Worm (Caenorhabditis elegans) whole organism, dauer: ENCODE results near the gene R02F2.5.

ENCODE experiments used
- unc-62 ChIP-seq: sonication (generic microtip); optimal IDR thresholded peaks from 2 replicates; lab custom pipeline; 2017; ENCODE audit warnings: missing biosample characterization, missing genetic modification reagents, missing genetic modification characterization

R02F2.5 gene

DNA sequence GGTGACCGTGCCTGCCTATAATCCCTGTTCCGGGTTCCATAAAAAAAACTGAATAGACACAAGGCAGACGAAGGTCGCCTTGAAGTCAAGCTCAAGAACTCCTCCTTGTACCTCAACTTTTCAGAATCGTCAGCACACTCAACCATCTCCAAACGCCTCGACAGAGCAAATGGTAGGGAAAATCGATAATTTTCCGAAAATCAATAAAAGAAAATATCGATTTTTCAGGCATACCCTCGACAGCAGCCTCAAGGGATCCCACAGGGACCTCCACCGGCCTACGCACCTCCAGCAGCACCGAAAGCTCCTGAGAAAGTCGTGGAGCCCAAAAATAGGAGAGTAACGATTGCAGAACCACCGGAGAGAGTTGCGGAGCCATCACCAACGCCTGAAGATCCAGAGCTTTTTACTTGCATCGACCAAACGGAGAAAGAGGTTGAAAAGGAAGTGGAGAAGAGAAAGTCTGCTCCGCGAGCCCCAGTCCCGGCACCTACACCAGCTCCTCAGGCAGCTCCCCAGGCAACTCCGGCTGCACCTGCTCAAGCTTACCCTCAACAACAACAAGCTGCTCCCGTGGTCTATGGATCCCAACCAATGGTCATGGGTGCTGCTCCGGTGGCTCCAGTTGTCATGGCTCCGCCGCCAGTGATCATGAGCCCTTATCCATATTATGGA lies 512 bp downstream of the R02F2.5 start:
- no peak for TF ChIP-seq unc-62 (GFP tag; lab: Kevin White, UChicago)

DNA sequence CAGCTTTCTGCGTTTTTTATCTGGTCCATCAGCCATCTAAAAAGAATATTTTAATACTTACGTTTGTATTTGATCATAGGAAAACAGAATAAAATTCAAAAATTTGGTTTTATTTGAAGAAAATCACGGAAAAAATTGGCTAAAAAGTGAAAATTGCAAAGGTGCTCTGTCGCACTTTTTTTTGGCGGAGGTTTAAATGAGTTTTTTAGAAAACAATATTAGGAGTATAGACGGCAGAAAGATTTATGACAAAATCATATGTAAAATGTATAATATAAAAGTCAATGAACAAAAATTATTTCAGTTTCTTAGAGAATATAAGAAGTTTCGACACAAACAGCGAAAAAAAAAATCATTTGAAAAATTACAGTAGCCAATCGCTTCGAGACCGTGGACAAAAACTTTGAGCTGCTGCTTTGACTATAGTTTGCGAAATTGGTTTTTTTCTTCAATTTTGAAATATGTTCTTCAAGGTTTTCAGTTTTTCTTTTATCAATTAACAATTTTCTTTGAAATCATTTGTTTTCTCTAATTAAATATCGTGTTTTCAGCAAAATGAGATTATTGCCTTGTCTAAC lies 4.7 kb downstream of the R02F2.5 start, which contains the start of the genes R02F2.7 and R02F2.4:
Gene R02F2.7, minus strand, starts transcription at position 36 of the 578 bp plus-strand sequence.
Gene R02F2.4, plus strand, starts transcription at position 552 of the 578 bp plus-strand sequence.
- no peak for TF ChIP-seq unc-62 (GFP tag; lab: Kevin White, UChicago)

DNA sequence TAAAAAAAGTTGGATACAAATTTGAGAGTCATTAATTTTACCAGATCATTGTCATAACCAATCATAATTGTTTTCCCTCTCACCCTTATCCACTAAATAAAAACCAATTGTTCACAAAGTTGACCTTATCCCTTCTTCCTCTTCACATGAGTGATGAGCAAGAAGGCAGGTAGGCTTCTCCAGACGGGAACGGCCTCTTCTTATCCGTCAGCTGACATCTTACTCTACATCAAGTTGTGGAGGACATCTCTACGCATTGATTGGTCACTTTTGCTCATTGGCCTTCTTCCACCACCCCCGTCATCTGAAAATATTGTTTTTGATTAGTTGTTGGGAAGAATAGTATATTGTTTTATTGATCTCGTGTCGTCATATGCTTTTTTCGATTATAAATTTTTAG lies 7.2 kb downstream of the R02F2.5 start:
- no peak for TF ChIP-seq unc-62 (GFP tag; lab: Kevin White, UChicago)

DNA sequence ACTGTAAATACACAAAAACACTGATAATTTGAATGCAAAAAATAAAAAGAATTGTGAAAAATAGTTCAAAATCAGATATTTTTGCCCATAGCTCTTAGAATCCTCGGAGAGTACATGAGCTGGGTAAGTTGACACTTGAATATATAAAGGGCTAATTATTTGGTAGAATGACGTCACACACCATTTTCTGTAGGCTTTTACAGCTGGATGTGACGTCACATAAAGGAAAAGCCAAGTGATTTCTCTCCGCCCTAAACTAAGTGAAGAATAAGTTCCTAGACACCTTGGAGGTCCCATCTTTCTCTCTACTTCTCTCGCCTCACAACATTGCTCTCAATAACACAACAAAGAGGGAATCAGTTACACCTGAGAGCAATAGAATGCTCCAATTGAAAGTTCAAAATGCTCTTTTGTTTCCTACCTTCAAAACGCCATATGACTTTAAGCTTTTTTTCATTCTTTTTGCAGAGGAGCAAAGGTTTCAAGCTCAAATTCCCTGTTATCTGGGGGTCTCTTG lies 8.0 kb downstream of the R02F2.5 start, which contains the start of gene osg-1:
Gene osg-1, plus strand, starts transcription at position 467 of the 517 bp plus-strand sequence.
- no peak for TF ChIP-seq unc-62 (GFP tag; lab: Kevin White, UChicago)

DNA sequence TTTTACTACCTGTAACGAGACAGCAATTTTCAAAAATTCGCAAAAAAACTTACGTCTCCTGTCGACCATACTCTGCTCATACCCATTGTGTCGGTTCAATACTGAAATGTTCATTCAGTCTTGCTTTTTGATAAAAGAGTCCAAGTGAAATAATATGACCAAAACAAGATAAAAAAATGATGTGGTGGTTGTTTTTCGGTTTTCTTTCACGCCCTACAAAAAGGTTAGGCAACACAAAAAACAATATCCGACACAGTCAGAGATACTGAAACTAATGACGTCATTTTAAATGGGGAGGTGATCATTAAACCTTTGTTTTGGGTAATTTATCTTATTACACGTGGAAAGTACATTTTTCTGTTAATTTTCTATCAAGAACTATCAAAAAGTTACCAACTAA lies 16.1 kb downstream of the R02F2.5 start, which contains the start of gene R02F2.8:
Gene R02F2.8, minus strand, starts transcription at position 101 of the 400 bp plus-strand sequence.
- TF ChIP-seq unc-62 (GFP tag; lab: Kevin White, UChicago): no peak

DNA sequence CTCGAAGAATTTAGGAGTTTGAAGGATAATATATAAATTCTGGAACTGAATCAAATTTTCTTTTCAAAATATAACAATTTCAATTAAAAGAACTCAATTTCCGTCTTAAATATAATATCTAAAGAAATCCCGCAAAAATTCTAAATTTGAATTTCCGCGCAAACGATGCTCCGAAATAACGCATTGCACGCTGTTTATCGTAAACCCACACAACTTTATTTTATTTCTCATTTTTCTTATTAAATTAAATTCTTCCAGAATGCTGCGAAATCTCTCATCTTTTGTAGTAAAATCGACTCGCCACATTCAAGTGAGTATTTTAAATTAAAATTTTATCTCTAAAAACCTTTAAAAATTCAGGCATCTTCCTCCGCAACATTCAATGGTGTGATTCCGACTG lies 19.9 kb downstream of the R02F2.5 start, which contains the start of gene R02F2.9:
Gene R02F2.9, plus strand, starts transcription at position 218 of the 400 bp plus-strand sequence.
- no peak for TF ChIP-seq unc-62 (GFP tag; lab: Kevin White, UChicago)

DNA sequence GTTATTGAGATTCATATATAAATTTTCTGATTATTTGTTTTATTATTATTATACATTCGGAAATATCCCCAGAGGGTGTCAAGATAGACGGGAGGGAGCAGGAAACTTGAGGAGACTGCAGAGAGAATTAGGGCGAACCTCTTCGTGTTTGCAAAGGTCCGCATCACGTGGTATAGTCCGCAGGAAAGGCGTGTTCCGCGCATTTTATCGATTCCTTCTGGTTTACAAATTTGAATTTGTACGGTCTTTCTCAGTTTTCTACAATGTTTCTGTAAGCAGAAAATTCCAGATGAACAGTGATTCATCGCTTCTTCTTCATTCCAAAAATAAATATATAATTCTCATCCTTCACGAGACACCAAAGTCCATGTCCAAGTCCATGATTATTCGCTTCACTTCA lies 20.8 kb downstream of the R02F2.5 start:
- TF ChIP-seq unc-62 (GFP tag; lab: Kevin White, UChicago): no peak

DNA sequence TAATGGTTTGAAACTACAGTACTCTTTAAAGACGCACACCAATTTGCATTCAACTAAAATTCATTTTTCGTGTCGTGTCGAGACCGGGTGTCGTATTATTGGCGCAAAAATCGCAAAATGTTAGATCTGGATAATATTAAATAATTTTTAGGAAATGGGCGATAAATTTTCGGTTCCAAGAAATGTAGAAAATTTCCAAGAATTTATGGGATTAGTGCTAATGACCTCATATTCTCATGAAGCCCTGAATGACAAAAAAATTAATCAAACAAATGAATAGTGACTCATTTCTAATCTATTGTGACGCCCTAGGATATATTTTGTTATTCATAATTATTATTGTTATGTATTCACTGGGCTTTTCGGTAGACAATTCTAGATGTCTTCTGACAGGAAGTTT lies 21.6 kb downstream of the R02F2.5 start:
- no peak for TF ChIP-seq unc-62 (GFP tag; lab: Kevin White, UChicago)

DNA sequence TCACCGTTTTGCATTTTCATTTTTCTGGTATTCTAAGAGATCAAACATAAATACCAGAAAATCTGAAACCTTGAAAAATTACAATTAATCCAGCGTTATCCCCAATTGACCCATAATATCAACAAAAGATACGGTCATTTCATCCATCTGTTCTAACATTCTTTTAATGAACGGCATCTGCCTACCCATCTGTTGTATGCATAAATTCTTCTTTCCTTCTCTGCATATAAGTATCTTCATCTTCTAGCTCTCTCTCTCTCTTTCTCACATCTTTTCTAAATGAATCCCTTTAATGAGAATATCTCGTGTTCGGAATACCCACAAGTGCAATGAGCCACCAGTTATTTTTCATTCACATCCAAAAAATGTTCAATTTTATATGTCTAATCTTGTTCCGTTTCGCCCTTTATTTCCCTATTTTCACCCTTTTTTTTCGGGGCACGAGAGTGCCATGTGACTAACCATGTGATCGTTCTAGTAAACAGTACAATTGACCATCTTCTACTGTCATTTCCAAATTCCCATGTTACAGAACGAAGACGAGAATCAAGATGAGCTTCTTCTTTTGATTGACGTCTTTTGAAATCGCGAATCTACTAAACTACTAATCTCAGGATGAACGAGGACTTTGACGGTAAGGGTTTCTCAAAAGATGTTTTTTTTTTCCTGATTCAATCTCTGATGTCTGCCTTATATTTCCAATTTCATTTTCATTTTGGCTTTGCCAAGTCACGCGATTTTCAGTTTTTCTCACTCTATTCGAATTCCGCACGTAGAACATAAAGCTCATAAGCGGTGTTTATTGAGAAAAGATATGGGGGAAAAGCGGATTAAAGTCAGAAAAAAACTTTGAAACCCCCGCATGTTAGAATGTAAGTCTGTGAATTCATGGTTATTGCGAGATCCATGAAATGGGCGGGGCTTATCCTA lies 22.5 kb downstream of the R02F2.5 start, which contains the start of gene R02F2.1:
Gene R02F2.1, plus strand, starts transcription at position 528 of the 930 bp plus-strand sequence.
- no peak for TF ChIP-seq unc-62 (GFP tag; lab: Kevin White, UChicago)

DNA sequence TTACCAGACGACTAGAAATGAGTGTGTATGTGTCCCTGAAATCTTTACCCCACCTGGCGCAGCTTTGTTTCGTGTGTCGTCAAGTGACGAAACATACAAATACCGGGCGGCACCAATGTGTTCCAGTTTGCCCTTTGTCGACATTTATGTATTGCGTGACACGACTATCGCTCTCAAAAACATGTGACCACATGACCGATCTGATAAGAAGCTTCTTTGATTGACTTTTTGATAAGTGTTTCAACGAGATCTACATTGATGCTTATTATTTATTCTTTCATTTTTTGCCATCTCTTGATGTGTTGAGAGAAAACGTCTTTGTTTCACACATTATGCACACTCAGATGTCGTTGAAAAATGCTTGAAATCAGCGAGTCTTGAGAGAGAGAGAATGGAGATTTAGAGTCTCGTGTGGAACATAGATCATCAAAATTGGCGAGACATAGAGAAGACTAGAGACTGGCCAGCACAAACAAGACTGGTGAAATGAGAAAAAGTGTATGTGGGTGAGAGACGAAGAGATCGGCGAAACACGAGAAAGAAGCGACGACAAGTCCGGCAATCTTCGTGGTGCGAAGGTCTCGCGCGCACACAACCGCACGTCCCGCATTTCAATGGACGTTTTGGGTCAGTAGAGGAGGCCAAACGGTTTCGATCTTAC lies 23.9 kb downstream of the R02F2.5 start:
- TF ChIP-seq unc-62 (GFP tag; lab: Kevin White, UChicago): no peak

DNA sequence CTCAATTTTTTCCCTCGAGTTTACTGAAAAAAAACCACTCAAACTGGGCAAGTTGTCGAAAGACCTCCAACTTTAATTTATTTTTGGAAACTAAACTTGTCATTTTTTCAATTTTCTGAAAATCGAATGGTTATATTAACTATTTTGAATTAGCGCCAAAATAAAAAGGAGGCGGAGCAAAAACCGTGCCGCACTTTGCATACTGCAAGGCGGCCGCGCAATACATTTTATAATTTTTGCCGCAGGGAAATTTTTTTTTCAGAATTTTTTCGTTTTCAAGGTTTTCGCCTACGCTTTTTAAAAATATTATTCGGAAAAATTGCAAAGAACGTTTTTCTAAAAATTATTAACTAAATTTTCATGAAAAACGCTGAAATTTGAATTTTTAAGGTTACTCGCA lies 24.6 kb downstream of the R02F2.5 start:
- TF ChIP-seq unc-62 (GFP tag; lab: Kevin White, UChicago): no peak

DNA sequence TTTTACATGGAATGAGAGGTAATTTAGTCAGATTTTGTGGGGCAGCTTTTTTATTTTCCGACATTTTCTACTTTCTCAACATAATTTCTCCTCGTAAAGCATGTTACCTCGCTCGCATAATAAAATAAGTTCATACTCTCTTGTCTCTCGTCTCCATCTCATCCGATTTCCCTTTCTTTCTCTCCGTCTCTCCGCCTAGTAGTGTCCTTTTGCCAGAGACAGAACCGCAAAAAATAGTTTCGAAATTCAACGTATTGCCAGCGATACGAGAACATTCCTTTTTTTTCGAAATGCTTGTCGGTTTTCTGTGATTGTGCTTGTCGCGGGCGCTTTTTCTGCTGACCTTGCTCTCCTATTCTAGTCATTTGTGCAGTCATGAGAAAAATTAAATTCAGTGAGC lies 25.0 kb downstream of the R02F2.5 start:
- TF ChIP-seq unc-62 (GFP tag; lab: Kevin White, UChicago): no peak

DNA sequence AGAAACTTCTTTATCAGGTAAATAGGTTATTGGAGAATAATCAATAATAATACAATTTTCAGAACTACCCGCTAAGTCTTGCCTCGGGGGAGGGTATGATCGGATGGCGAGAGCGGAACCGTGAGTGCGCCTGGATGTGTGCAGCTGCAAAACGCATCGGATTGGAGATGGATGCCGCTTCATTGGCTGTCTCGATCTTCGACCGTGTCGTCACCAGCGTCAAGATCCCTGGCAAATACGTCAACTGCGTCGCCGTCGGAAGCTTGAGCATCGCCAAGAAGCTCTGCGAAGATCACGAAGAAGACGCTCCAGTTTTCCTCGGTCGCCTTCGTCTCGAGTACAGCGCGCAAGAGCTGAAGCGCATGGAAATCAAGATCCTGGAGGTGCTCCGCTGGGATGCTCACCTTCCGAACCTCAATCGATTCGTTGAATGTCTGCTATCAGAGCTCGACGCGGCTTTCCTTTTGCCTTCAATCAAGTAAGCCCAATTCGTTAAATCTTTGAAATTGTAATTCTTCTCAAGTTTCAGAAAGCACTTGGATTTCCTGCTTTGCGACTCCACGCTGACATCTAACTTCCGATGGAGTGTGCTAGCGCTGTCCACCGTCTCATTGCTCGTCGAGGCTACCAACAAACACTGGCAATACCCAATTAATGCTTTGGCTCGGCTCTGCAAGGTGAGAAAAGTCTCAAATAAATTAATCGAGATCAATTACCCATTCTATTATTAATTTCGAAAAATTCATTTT lies 25.8 kb downstream of the R02F2.5 start:
- no peak for TF ChIP-seq unc-62 (GFP tag; lab: Kevin White, UChicago)

DNA sequence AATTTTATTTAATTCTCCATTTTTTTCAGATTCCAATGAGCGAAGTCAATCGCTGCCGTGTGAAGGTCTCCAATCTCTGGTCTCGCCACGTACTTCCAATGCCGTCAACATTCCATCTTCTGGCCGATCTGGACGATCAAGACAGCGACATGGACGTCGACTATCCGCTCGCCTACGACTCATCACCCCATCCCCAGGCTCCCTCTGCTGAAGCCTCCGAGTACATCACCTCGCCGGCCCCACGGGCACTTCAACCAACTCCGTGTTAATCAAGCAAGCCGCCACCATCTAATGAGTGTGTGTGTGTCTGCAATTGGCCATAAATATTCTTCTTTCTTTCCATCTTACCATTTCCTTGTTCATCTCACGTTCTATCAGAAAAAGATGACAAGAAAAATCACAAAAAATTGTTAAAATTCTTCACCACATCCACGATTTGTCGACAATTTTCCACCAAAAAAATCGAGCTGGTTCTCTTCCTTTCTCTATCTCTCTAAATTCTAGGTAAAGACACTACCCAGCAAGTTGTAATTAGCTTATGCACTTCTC lies 26.4 kb downstream of the R02F2.5 start:
- no peak for TF ChIP-seq unc-62 (GFP tag; lab: Kevin White, UChicago)
